Fruit fly (Drosophila melanogaster) Kc167 (cell line): ENCODE data around the gene CG6908.

Source experiments
- Myc ChIP-seq: fragments of >200 bp; optimal IDR thresholded peaks from 2 replicates; lab custom pipeline; 2017; ENCODE audit warnings: missing external identifiers
- Sin3A ChIP-seq: fragments of >200 bp; optimal IDR thresholded peaks from 2 replicates; lab custom pipeline; 2018; ENCODE audit warnings: missing external identifiers
- h ChIP-seq: fragments of >200 bp; optimal IDR thresholded peaks from 3 replicates; lab custom pipeline; 2018; ENCODE audit warnings: missing external identifiers
- insv ChIP-seq: fragments of >200 bp; optimal IDR thresholded peaks from 3 replicates; lab custom pipeline; 2018; ENCODE audit warnings: missing external identifiers
- psq ChIP-seq: fragments of >200 bp; optimal IDR thresholded peaks from 2 replicates; lab custom pipeline; 2017; ENCODE audit warnings: missing external identifiers
- ttk ChIP-seq: sonication (Bioruptor generic); optimal IDR thresholded peaks from 2 replicates; lab custom pipeline; 2017; ENCODE audit warnings: missing external identifiers

Gene CG6908

dm6 chr3R:11648356-11649355 lies 41.2 kb downstream of the CG6908 start:
- TF ChIP-seq Sin3A (no peak), h (lab: Kevin White, UChicago) (no peak), Myc (lab: Kevin White, UChicago) (no peak), insv (lab: Kevin White, UChicago) (no peak), psq (lab: Kevin White, UChicago) (no peak)

DNA sequence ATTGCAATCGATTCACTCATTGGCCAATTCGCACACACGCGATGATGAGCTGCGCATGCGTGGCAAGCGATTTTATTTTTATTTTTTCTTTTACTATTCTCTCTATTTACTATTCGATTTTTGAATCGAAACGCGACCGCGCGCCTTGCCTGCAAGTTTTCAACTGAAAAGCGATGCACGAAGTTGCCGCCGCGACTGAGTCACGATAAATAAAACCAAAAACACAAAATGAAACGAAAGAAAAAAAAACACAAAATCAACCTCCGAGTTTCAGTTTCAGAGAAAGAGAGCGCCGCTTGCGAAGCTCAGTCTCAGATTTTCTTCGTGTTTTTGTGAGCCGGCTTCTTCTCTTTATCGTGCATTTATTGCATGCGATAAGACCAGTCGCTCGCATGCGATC lies 43.0 kb downstream of the CG6908 start:
- TF ChIP-seq insv (lab: Kevin White, UChicago) (no peak), Sin3A (no peak), h (lab: Kevin White, UChicago) (no peak), ttk (lab: Kevin White, UChicago) (no peak), psq (lab: Kevin White, UChicago) (no peak), Myc (lab: Kevin White, UChicago) (no peak)

- no peak for TF ChIP-seq h (lab: Kevin White, UChicago)
- no peak for TF ChIP-seq psq (lab: Kevin White, UChicago)
- TF ChIP-seq Myc (lab: Kevin White, UChicago), result no peak
- no peak for TF ChIP-seq ttk (lab: Kevin White, UChicago)
- no peak for TF ChIP-seq Sin3A
- no peak for TF ChIP-seq insv (lab: Kevin White, UChicago)
Observed at dm6 chr3R:11639946-11640588, 49.8 kb downstream of the CG6908 start.
